ENCODE assay signal across 3 worm cellular contexts in genomic region chrII:3958673-3959299, ce11.
TF ChIP-seq lines count a peak whose summit lies in the region.

No protein-coding gene starts in this region.

TF ChIP-seq in whole organism, L1 larva, 84 proteins besides CTCF, POLR2A, EP300 and RAD21 (continued from another document and continues in another):
- TF ChIP-seq blmp-1 (tag; optimal IDR thresholded peaks at IDR 0.05; lab: Kevin White, UChicago): no peak
- TF ChIP-seq nhr-20 (tag; optimal IDR thresholded peaks at IDR 0.05; lab: Kevin White, UChicago): peak; percentile 83
- TF ChIP-seq ets-5 (GFP tag; IDR thresholded peaks at IDR 0.05; lab: Robert Waterston, UW): no peak
- TF ChIP-seq hlh-4 (tag; optimal IDR thresholded peaks at IDR 0.05; lab: Kevin White, UChicago): peak; percentile 78
- TF ChIP-seq lin-14 (GFP tag; optimal IDR thresholded peaks at IDR 0.05; lab: Kevin White, UChicago): peak; percentile 97
- no peak for TF ChIP-seq nhr-11 (tag; optimal IDR thresholded peaks at IDR 0.05; lab: Kevin White, UChicago)
- TF ChIP-seq mdl-1 (tag; optimal IDR thresholded peaks at IDR 0.05; lab: Kevin White, UChicago): peak; percentile 68 to 87
- TF ChIP-seq sptf-1 (tag; optimal IDR thresholded peaks at IDR 0.05; lab: Kevin White, UChicago): no peak
- 0 out of 2 replicates have a peak, but pooled peaks have one; percentile 35 for TF ChIP-seq ceh-88 (GFP tag; IDR thresholded peaks at IDR 0.05; lab: Robert Waterston, UW)
- TF ChIP-seq nhr-237 (tag; optimal IDR thresholded peaks at IDR 0.05; lab: Kevin White, UChicago): no peak
- TF ChIP-seq fkh-10 (GFP tag; optimal IDR thresholded peaks at IDR 0.05; lab: Kevin White, UChicago): no peak
- TF ChIP-seq egl-13 (tag; optimal IDR thresholded peaks at IDR 0.05; lab: Kevin White, UChicago): peak; percentile 14
- TF ChIP-seq nhr-71 (tag; optimal IDR thresholded peaks at IDR 0.05; lab: Kevin White, UChicago): peak; percentile 89
- TF ChIP-seq ama-1 (optimal IDR thresholded peaks at IDR 0.05; lab: Kevin White, UChicago): no peak
- no peak for TF ChIP-seq alr-1 (tag; optimal IDR thresholded peaks at IDR 0.05; lab: Kevin White, UChicago; ENCODE audit: borderline replicate concordance)
- peak; percentile 79 for TF ChIP-seq fkh-8 (tag; optimal IDR thresholded peaks at IDR 0.05; lab: Kevin White, UChicago)
- no peak for TF ChIP-seq ceh-63 (GFP tag; optimal IDR thresholded peaks at IDR 0.05; lab: Kevin White, UChicago)
- peak; percentile 62 to 75 for TF ChIP-seq lsy-2 (tag; optimal IDR thresholded peaks at IDR 0.05; lab: Kevin White, UChicago)
- TF ChIP-seq F16B12.6 (tag; optimal IDR thresholded peaks at IDR 0.05; lab: Kevin White, UChicago): peak; percentile 22
- TF ChIP-seq ceh-82 (tag; optimal IDR thresholded peaks at IDR 0.05; lab: Kevin White, UChicago): peak; percentile 46 to 67 (median 48)
- TF ChIP-seq ztf-11 (tag; optimal IDR thresholded peaks at IDR 0.05; lab: Kevin White, UChicago): no peak
- no peak for TF ChIP-seq ceh-90 (tag; optimal IDR thresholded peaks at IDR 0.05; lab: Kevin White, UChicago)
- TF ChIP-seq fkh-4 (tag; optimal IDR thresholded peaks at IDR 0.05; lab: Kevin White, UChicago; ENCODE audit: borderline replicate concordance): no peak
- peak; percentile 17 for TF ChIP-seq fos-1 (tag; optimal IDR thresholded peaks at IDR 0.05; lab: Kevin White, UChicago)
- peak; percentile 11 to 56 (median 52) for TF ChIP-seq dpl-1 (GFP tag; optimal IDR thresholded peaks at IDR 0.05; lab: Kevin White, UChicago)
- no peak for TF ChIP-seq aha-1 (tag; optimal IDR thresholded peaks at IDR 0.05; lab: Kevin White, UChicago)
- TF ChIP-seq Y116A8C.19 (tag; optimal IDR thresholded peaks at IDR 0.05; lab: Kevin White, UChicago; ENCODE audit: borderline replicate concordance): no peak
- no peak for TF ChIP-seq nhr-84 (tag; optimal IDR thresholded peaks at IDR 0.05; lab: Kevin White, UChicago)
- TF ChIP-seq mef-2 (tag; optimal IDR thresholded peaks at IDR 0.05; lab: Kevin White, UChicago): no peak
- TF ChIP-seq jun-1 (tag; optimal IDR thresholded peaks at IDR 0.05; lab: Kevin White, UChicago): peak; percentile 73
- TF ChIP-seq snpc-4 (tag; optimal IDR thresholded peaks at IDR 0.05; lab: Kevin White, UChicago): no peak
- peak; percentile 54 for TF ChIP-seq ztf-4 (tag; optimal IDR thresholded peaks at IDR 0.05; lab: Kevin White, UChicago)
- peak; percentile 59 for TF ChIP-seq nhr-90 (tag; optimal IDR thresholded peaks at IDR 0.05; lab: Kevin White, UChicago; ENCODE audit: poor library complexity)
- TF ChIP-seq pqm-1 (tag; optimal IDR thresholded peaks at IDR 0.05; lab: Kevin White, UChicago): no peak
- 0 out of 2 replicates have a peak, but pooled peaks have one; percentile 20 for TF ChIP-seq unc-98 (GFP tag; IDR thresholded peaks at IDR 0.05; lab: Robert Waterston, UW)
- peak; percentile 45 for TF ChIP-seq pax-3 (tag; optimal IDR thresholded peaks at IDR 0.05; lab: Kevin White, UChicago)
- TF ChIP-seq unc-130 (tag; optimal IDR thresholded peaks at IDR 0.05; lab: Kevin White, UChicago): peak; percentile 41
- no peak for TF ChIP-seq nhr-28 (tag; optimal IDR thresholded peaks at IDR 0.05; lab: Kevin White, UChicago)
- peak; percentile 77 for TF ChIP-seq irx-1 (tag; optimal IDR thresholded peaks at IDR 0.05; lab: Kevin White, UChicago)
- peak; percentile 48 for TF ChIP-seq xbp-1 (tag; optimal IDR thresholded peaks at IDR 0.05; lab: Kevin White, UChicago)
- no peak for TF ChIP-seq mab-9 (GFP tag; IDR thresholded peaks at IDR 0.05; lab: Robert Waterston, UW)
- peak; percentile 49 to 59 for TF ChIP-seq lin-35 (GFP tag; optimal IDR thresholded peaks at IDR 0.05; lab: Kevin White, UChicago)
- TF ChIP-seq nhr-12 (tag; optimal IDR thresholded peaks at IDR 0.05; lab: Kevin White, UChicago): no peak
- TF ChIP-seq unc-30 (tag; optimal IDR thresholded peaks at IDR 0.05; lab: Kevin White, UChicago): no peak

TF ChIP-seq in whole organism, L3 larva, 47 proteins besides CTCF, POLR2A, EP300 and RAD21 (continued from another document):
- peak; percentile 22 for TF ChIP-seq nhr-23 (tag; optimal IDR thresholded peaks at IDR 0.05; lab: Kevin White, UChicago)
- TF ChIP-seq egl-5 (tag; optimal IDR thresholded peaks at IDR 0.05; lab: Kevin White, UChicago): peak; percentile 72
- peak; percentile 72 for TF ChIP-seq jun-1 (tag; optimal IDR thresholded peaks at IDR 0.05; lab: Kevin White, UChicago)
- TF ChIP-seq nfya-1 (tag; optimal IDR thresholded peaks at IDR 0.05; lab: Kevin White, UChicago; ENCODE audit: insufficient read depth): peak; percentile 73
- TF ChIP-seq R02D3.7 (tag; optimal IDR thresholded peaks at IDR 0.05; lab: Kevin White, UChicago): no peak
- no peak for TF ChIP-seq eor-1 (tag; optimal IDR thresholded peaks at IDR 0.05; lab: Kevin White, UChicago)
- peak; percentile 35 for TF ChIP-seq egl-27 (tag; optimal IDR thresholded peaks at IDR 0.05; lab: Kevin White, UChicago)
- TF ChIP-seq fkh-10 (GFP tag; optimal IDR thresholded peaks at IDR 0.05; lab: Kevin White, UChicago): peak; percentile 65
- no peak for TF ChIP-seq nhr-76 (tag; optimal IDR thresholded peaks at IDR 0.05; lab: Kevin White, UChicago)
- no peak for TF ChIP-seq ceh-82 (tag; optimal IDR thresholded peaks at IDR 0.05; lab: Kevin White, UChicago)
- no peak for TF ChIP-seq ceh-16 (tag; optimal IDR thresholded peaks at IDR 0.05; lab: Kevin White, UChicago)
- no peak for TF ChIP-seq ZK546.5 (tag; optimal IDR thresholded peaks at IDR 0.05; lab: Kevin White, UChicago)
- no peak for TF ChIP-seq zag-1 (tag; optimal IDR thresholded peaks at IDR 0.05; lab: Kevin White, UChicago)
- no peak for TF ChIP-seq ceh-9 (tag; optimal IDR thresholded peaks at IDR 0.05; lab: Kevin White, UChicago)
- peak; percentile 45 for TF ChIP-seq snpc-4 (tag; optimal IDR thresholded peaks at IDR 0.05; lab: Kevin White, UChicago)
- TF ChIP-seq fkh-2 (tag; optimal IDR thresholded peaks at IDR 0.05; lab: Kevin White, UChicago): no peak
- TF ChIP-seq tbx-2 (tag; optimal IDR thresholded peaks at IDR 0.05; lab: Kevin White, UChicago): peak; percentile 10
- peak; percentile 100 for TF ChIP-seq pha-4 (tag; optimal IDR thresholded peaks at IDR 0.05; lab: Kevin White, UChicago)
- TF ChIP-seq ztf-4 (tag; optimal IDR thresholded peaks at IDR 0.05; lab: Kevin White, UChicago): peak; percentile 48
- TF ChIP-seq aly-2 (tag; optimal IDR thresholded peaks at IDR 0.05; lab: Kevin White, UChicago): no peak
- TF ChIP-seq lin-39 (tag; optimal IDR thresholded peaks at IDR 0.05; lab: Kevin White, UChicago): peak; percentile 82
- TF ChIP-seq elt-3 (tag; optimal IDR thresholded peaks at IDR 0.05; lab: Kevin White, UChicago): no peak
- no peak for TF ChIP-seq ceh-28 (tag; optimal IDR thresholded peaks at IDR 0.05; lab: Kevin White, UChicago)
- TF ChIP-seq pqm-1 (tag; optimal IDR thresholded peaks at IDR 0.05; lab: Kevin White, UChicago): peak; percentile 87
- TF ChIP-seq elt-2 (tag; optimal IDR thresholded peaks at IDR 0.05; lab: Kevin White, UChicago): peak; percentile 83
- peak; percentile 69 for TF ChIP-seq nhr-11 (tag; optimal IDR thresholded peaks at IDR 0.05; lab: Kevin White, UChicago)
- TF ChIP-seq ama-1 (optimal IDR thresholded peaks at IDR 0.05; lab: Kevin White, UChicago): peak; percentile 54
TF ChIP-seq in whole organism, L3 larva: peak in this region for 20.

TF ChIP-seq in whole organism, young adult, 124 proteins besides CTCF, POLR2A, EP300 and RAD21 (continued from another document):
- peak; percentile 31; the same call in 1 of the 2 replicates for TF ChIP-seq mcd-1 (GFP tag; IDR thresholded peaks at IDR 0.05; lab: Robert Waterston, UW)
- TF ChIP-seq K11D2.4 (GFP tag; IDR thresholded peaks at IDR 0.05; lab: Robert Waterston, UW): peak; percentile 62; the same call in 1 of the 2 replicates
- TF ChIP-seq Y56A3A.18 (GFP tag; IDR thresholded peaks at IDR 0.05; lab: Robert Waterston, UW): no peak
- no peak for TF ChIP-seq mel-28 (tag; optimal IDR thresholded peaks at IDR 0.05; lab: Kevin White, UChicago; ENCODE audit: borderline replicate concordance)
- no peak for TF ChIP-seq B0261.1 (tag; optimal IDR thresholded peaks at IDR 0.05; lab: Kevin White, UChicago)
- TF ChIP-seq C17E4.6 (GFP tag; IDR thresholded peaks at IDR 0.05; lab: Robert Waterston, UW): no peak
- TF ChIP-seq lsl-1 (GFP tag; optimal IDR thresholded peaks at IDR 0.05; lab: Kevin White, UChicago): no peak
- TF ChIP-seq lag-1 (GFP tag; IDR thresholded peaks at IDR 0.05; lab: Robert Waterston, UW): no peak
- no peak for TF ChIP-seq B0035.1 (tag; optimal IDR thresholded peaks at IDR 0.05; lab: Kevin White, UChicago)
- no peak for TF ChIP-seq hmg-20 (GFP tag; IDR thresholded peaks at IDR 0.05; lab: Robert Waterston, UW)
- no peak for TF ChIP-seq sdz-38 (tag; optimal IDR thresholded peaks at IDR 0.05; lab: Kevin White, UChicago)
- no peak for TF ChIP-seq dpl-1 (GFP tag; optimal IDR thresholded peaks at IDR 0.05; lab: Kevin White, UChicago)
- peak; percentile 38 for TF ChIP-seq tbp1 (GFP tag; optimal IDR thresholded peaks at IDR 0.05; lab: Kevin White, UChicago)
- TF ChIP-seq zfh-2 (GFP tag; conservative IDR thresholded peaks at IDR 0.05; lab: Robert Waterston, UW): peak; percentile 87
- no peak for TF ChIP-seq F57C9.4 (tag; optimal IDR thresholded peaks at IDR 0.05; lab: Kevin White, UChicago)
- no peak for TF ChIP-seq rpc-1 (optimal IDR thresholded peaks at IDR 0.05; lab: Kevin White, UChicago)
- no peak for TF ChIP-seq rpc-1 (tag; optimal IDR thresholded peaks at IDR 0.05; lab: Kevin White, UChicago)
- TF ChIP-seq chd-7 (tag; optimal IDR thresholded peaks at IDR 0.05; lab: Kevin White, UChicago): peak; percentile 18
- peak; percentile 68 for TF ChIP-seq dox-1 (GFP tag; IDR thresholded peaks at IDR 0.05; lab: Robert Waterston, UW)
- no peak for TF ChIP-seq attf-3 (GFP tag; conservative IDR thresholded peaks at IDR 0.05; lab: Robert Waterston, UW)
